Worm (Caenorhabditis elegans) whole organism, L1 larva: Measurements from ENCODE around the gene cyp-13A11.
A peak's percentile ranks its signal among the peaks of the same experiment; 100 is the strongest.

Source experiments
- C16A3.4 ChIP-seq: fragments of 150-350 bp; optimal IDR thresholded peaks from 2 replicates; lab custom pipeline; 2014; ENCODE audit warnings: missing biosample characterization, missing genetic modification characterization
- C34B4.2 ChIP-seq: sonication (generic microtip); optimal IDR thresholded peaks from 2 replicates; lab custom pipeline; 2017; ENCODE audit warnings: mild to moderate bottlenecking, missing genetic modification characterization, missing compliant biosample characterization
- aha-1 ChIP-seq: fragments of 150-350 bp; optimal IDR thresholded peaks from 2 replicates; lab custom pipeline; 2014; ENCODE audit warnings: missing biosample characterization, missing genetic modification characterization
- aly-2 ChIP-seq: fragments of 150-350 bp; optimal IDR thresholded peaks from 2 replicates; lab custom pipeline; 2014; ENCODE audit warnings: missing biosample characterization, missing genetic modification characterization
- blmp-1 ChIP-seq: fragments of 150-350 bp; optimal IDR thresholded peaks from 2 replicates; lab custom pipeline; 2014; ENCODE audit warnings: missing biosample characterization, missing genetic modification characterization
- ceh-8 ChIP-seq: fragments of 200-800 bp; sonication (Bioruptor generic); optimal IDR thresholded peaks from 2 replicates; lab custom pipeline; 2018; ENCODE audit warnings: mild to moderate bottlenecking, missing genetic modification characterization, moderate library complexity, missing compliant biosample characterization
- ceh-82 ChIP-seq, 3 experiments: fragments of 150-350 bp in 1 of 3; sonication (generic microtip) in 2 of 3; optimal IDR thresholded peaks; 2 replicates each; lab custom pipeline; 2014 to 2017; ENCODE audit warnings: missing biosample characterization in 3 of 3, missing genetic modification characterization in 3 of 3
- efl-1 ChIP-seq, 4 experiments: fragments of 150-350 bp; optimal IDR thresholded peaks in 3 of 4; peaks in 1 of 4; 1 replicate in 1 of 4; 2 replicates in 3 of 4; lab custom pipeline; 2014; ENCODE audit warnings: missing biosample characterization in 2 of 4, missing genetic modification characterization in 2 of 4, missing genetic modification reagents in 2 of 4
- egl-27 ChIP-seq, 2 experiments: fragments of 150-350 bp in 1 of 2; sonication (generic microtip); optimal IDR thresholded peaks; 3 replicates each; lab custom pipeline; 2017 to 2018; ENCODE audit warnings: missing biosample characterization in 2 of 2, missing genetic modification characterization in 2 of 2, missing genetic modification reagents in 2 of 2
- elt-2 ChIP-seq: sonication (generic microtip); optimal IDR thresholded peaks from 2 replicates; lab custom pipeline; 2016; ENCODE audit warnings: missing genetic modification characterization, mild to moderate bottlenecking, inconsistent platforms, missing compliant biosample characterization, missing genetic modification reagents
- elt-3 ChIP-seq, 6 experiments: fragments of 150-350 bp in 1 of 6; sonication (generic microtip); optimal IDR thresholded peaks; 2 replicates each; lab custom pipeline; 2017 to 2018; ENCODE audit warnings: missing biosample characterization in 6 of 6, missing genetic modification characterization in 6 of 6, inconsistent platforms in 1 of 6
- fkh-8 ChIP-seq: sonication (generic microtip); optimal IDR thresholded peaks from 2 replicates; lab custom pipeline; 2016; ENCODE audit warnings: mild to moderate bottlenecking, missing genetic modification characterization, missing compliant biosample characterization
- hlh-17 ChIP-seq: fragments of 200-800 bp; sonication (Bioruptor generic); optimal IDR thresholded peaks from 2 replicates; lab custom pipeline; 2018; ENCODE audit warnings: missing genetic modification characterization, mild to moderate bottlenecking, missing compliant biosample characterization, moderate library complexity, borderline replicate concordance
- hlh-4 ChIP-seq: sonication (generic microtip); optimal IDR thresholded peaks from 2 replicates; lab custom pipeline; 2016; ENCODE audit warnings: mild to moderate bottlenecking, missing genetic modification characterization, missing compliant biosample characterization
- jun-1 ChIP-seq: fragments of 150-350 bp; optimal IDR thresholded peaks from 2 replicates; lab custom pipeline; 2014; ENCODE audit warnings: missing biosample characterization, missing genetic modification reagents, missing genetic modification characterization
- lin-35 ChIP-seq, 2 experiments: fragments of 150-350 bp; optimal IDR thresholded peaks; 2 replicates each; lab custom pipeline; 2014; ENCODE audit warnings: missing biosample characterization in 2 of 2, missing genetic modification characterization in 2 of 2, missing genetic modification reagents in 2 of 2
- mef-2 ChIP-seq: fragments of 150-350 bp; optimal IDR thresholded peaks from 2 replicates; lab custom pipeline; 2014; ENCODE audit warnings: missing biosample characterization, missing genetic modification characterization
- mep-1 ChIP-seq: fragments of 150-350 bp; optimal IDR thresholded peaks from 2 replicates; lab custom pipeline; 2014; ENCODE audit warnings: missing biosample characterization, missing genetic modification characterization
- nhr-20 ChIP-seq: sonication (generic microtip); optimal IDR thresholded peaks from 2 replicates; lab custom pipeline; 2016; ENCODE audit warnings: mild to moderate bottlenecking, missing genetic modification characterization, missing compliant biosample characterization
- nhr-47 ChIP-seq: sonication (generic microtip); optimal IDR thresholded peaks from 2 replicates; lab custom pipeline; 2016; ENCODE audit warnings: mild to moderate bottlenecking, missing genetic modification characterization, moderate library complexity, missing compliant biosample characterization
- pax-3 ChIP-seq: fragments of 200-800 bp; sonication (Bioruptor generic); optimal IDR thresholded peaks from 2 replicates; lab custom pipeline; 2018; ENCODE audit warnings: mild to moderate bottlenecking, missing genetic modification characterization, moderate library complexity, missing compliant biosample characterization
- skn-1 ChIP-seq: fragments of 150-350 bp; optimal IDR thresholded peaks from 2 replicates; lab custom pipeline; 2014; ENCODE audit warnings: missing biosample characterization, missing genetic modification characterization
- sox-4 ChIP-seq: sonication (generic microtip); optimal IDR thresholded peaks from 2 replicates; lab custom pipeline; 2016; ENCODE audit warnings: missing genetic modification characterization, missing compliant biosample characterization
- sptf-1 ChIP-seq: fragments of 150-350 bp; optimal IDR thresholded peaks from 2 replicates; lab custom pipeline; 2014; ENCODE audit warnings: missing biosample characterization, missing genetic modification characterization
- sup-37 ChIP-seq: fragments of 200-800 bp; sonication (Bioruptor generic); optimal IDR thresholded peaks from 2 replicates; lab custom pipeline; 2018; ENCODE audit warnings: mild to moderate bottlenecking, missing genetic modification characterization, missing compliant biosample characterization
- tlp-1 ChIP-seq: fragments of 150-350 bp; optimal IDR thresholded peaks from 2 replicates; lab custom pipeline; 2014; ENCODE audit warnings: missing biosample characterization, missing genetic modification characterization
- unc-62 ChIP-seq: fragments of 150-350 bp; optimal IDR thresholded peaks from 2 replicates; lab custom pipeline; 2014; ENCODE audit warnings: missing biosample characterization, missing genetic modification reagents, missing genetic modification characterization
- unc-98 ChIP-seq: fragments of 200-800 bp; sonication (Bioruptor generic); IDR thresholded peaks from 2 replicates; pipeline ENCODE4 v1.3.6; 2022; ENCODE audit warnings: missing genetic modification characterization, missing compliant biosample characterization
- zag-1 ChIP-seq: fragments of 150-350 bp; optimal IDR thresholded peaks from 2 replicates; lab custom pipeline; 2014; ENCODE audit warnings: missing biosample characterization, missing genetic modification characterization
- ztf-4 ChIP-seq: fragments of 150-350 bp; optimal IDR thresholded peaks from 2 replicates; lab custom pipeline; 2014; ENCODE audit warnings: missing biosample characterization, missing genetic modification characterization

Gene cyp-13A11

ce11 chrIII:13019547-13020098, 1.2 kb upstream of the cyp-13A11 start:
- peak; percentile 79 for TF ChIP-seq ceh-8
- TF ChIP-seq unc-98 (GFP tag; lab: Robert Waterston, UW): no peak

DNA sequence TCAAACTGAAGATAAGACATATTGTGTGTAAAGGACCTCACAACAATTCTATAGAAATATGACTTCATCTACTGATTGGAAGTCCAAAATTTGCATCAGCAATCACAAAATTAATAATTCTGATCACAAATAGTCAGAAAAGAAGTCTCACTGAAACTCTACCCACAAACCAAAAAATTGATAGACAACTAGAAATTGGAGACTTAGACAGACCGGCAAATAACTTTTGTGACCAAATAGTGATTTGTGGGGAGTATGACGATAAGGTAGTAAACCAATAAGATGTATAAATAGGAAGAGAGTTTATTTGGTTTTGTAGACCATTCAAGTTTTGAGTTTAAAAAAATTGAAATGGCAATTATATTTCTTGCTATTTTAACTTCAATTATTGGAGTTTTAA, 3.5 kb downstream of the cyp-13A11 start, which contains the start of gene cyp-13A12:
Gene cyp-13A12, plus strand, starts transcription at position 267 of the 400 bp plus-strand sequence.
- TF ChIP-seq C16A3.4 (no peak), elt-2 (peak; percentile 20), lin-35 (GFP tag; optimal IDR thresholded peaks at IDR 0.05; lab: Kevin White, UChicago) (peak in 1 of 2 experiments; percentile 8)

DNA sequence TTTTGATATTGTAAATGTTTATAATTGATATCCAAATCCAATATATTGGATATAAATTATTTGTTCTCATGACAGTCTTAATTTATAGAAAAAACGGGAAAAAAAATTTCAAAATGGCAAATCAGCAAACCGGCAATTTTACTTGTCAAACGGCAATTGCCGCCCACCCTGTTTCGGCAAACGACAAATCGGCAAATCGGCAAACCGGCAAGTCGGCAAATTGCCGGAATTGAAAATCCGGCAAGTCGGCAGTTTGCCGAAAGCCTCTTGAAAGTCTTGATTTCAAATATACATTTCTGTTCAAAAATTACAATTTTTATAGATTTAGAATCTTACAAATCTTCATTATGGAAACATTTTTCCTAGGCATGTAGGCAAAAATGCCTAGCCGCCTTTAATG, 7.1 kb downstream of the cyp-13A11 start:
- TF ChIP-seq efl-1 (optimal IDR thresholded peaks at IDR 0.05; lab: Kevin White, UChicago) (no peak), efl-1 (GFP tag; optimal IDR thresholded peaks at IDR 0.05 in 1 of 2; lab: Kevin White, UChicago) (peak in 1 of 2 experiments; percentile 53), jun-1 (tag; lab: Kevin White, UChicago) (no peak)

- no peak for TF ChIP-seq tlp-1 (tag; lab: Kevin White, UChicago)
- TF ChIP-seq ceh-8: no peak
- TF ChIP-seq nhr-20 (tag; lab: Kevin White, UChicago): no peak
- TF ChIP-seq mep-1: no peak
- no peak for TF ChIP-seq mef-2
- no peak for TF ChIP-seq hlh-4
- no peak for TF ChIP-seq sox-4 (tag; lab: Kevin White, UChicago)
- no peak for TF ChIP-seq hlh-17
- TF ChIP-seq elt-3 (tag; optimal IDR thresholded peaks at IDR 0.05; lab: Kevin White, UChicago): no peak
- no peak for TF ChIP-seq sup-37 (GFP tag; lab: Kevin White, UChicago)
- TF ChIP-seq skn-1 (tag; lab: Kevin White, UChicago): no peak
- TF ChIP-seq blmp-1 (tag; lab: Kevin White, UChicago): no peak
- TF ChIP-seq C16A3.4: no peak
- TF ChIP-seq, all 84 proteins: peak for 0
Measured at ce11 chrIII:13029608-13030007, 8.8 kb downstream of the cyp-13A11 start, which contains the start of gene F14F7.4. Gene F14F7.4 (minus strand): TSS chrIII:13029708.

DNA sequence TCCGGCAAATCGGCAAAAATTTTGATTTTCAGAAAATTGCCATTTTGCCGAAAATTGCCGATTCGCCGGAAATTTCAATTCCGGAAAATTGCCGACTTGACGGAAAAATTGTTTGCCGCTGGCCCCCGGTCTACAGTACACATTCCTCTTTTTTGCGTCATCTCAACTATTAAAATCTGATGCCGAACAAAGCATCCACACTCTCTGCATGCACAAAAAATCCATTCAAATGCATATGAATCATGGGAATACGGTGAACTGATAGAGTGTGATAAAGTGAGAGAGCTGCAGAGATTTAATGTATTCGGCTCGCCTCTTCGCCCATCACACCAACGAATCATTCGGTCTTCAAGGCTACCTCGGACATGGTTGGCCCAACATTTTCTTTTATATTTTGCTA, 9.7 kb downstream of the cyp-13A11 start, which contains the start of gene F14F7.7:
Gene F14F7.7, plus strand, starts transcription at position 354 of the 400 bp plus-strand sequence.
- TF ChIP-seq efl-1 (optimal IDR thresholded peaks at IDR 0.05; lab: Kevin White, UChicago) (no peak), efl-1 (GFP tag; optimal IDR thresholded peaks at IDR 0.05 in 1 of 2; lab: Kevin White, UChicago) (peak in 1 of 2 experiments; percentile 22), blmp-1 (tag; lab: Kevin White, UChicago) (no peak), unc-98 (GFP tag; lab: Robert Waterston, UW) (no peak), unc-62 (GFP tag; lab: Kevin White, UChicago) (no peak)
- TF ChIP-seq, all 84 proteins: peak for 1

DNA sequence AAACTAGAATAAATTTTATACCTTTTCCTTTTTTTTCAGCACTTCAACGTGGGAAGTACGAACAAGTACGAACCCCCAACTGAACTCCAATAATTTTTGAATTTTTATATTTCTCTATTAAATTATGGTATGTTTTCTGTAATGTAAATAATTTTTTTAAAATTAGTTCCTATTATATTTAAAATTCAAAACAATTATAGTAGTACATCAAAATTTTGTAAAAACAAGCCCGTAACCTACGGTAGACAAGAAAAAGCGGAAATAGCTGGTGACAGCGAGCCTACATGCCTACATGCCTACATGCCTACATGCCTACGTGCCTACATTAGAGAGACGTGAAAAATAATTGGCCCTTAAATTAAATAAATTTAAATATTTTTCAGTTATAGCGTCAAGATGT, 10.9 kb downstream of the cyp-13A11 start, which contains the start of gene F14F7.5:
Gene F14F7.5, plus strand, starts transcription at position 301 of the 400 bp plus-strand sequence.
- TF ChIP-seq sptf-1 (tag; lab: Kevin White, UChicago) (no peak), egl-27 (tag; optimal IDR thresholded peaks at IDR 0.05; lab: Kevin White, UChicago) (no peak), ceh-82 (tag; optimal IDR thresholded peaks at IDR 0.05; lab: Kevin White, UChicago) (no peak), fkh-8 (tag; lab: Kevin White, UChicago) (no peak), aha-1 (tag; lab: Kevin White, UChicago) (no peak), ztf-4 (tag; lab: Kevin White, UChicago) (no peak), nhr-47 (tag; lab: Kevin White, UChicago) (no peak), C34B4.2 (tag; lab: Kevin White, UChicago) (no peak), pax-3 (tag; lab: Kevin White, UChicago) (no peak), aly-2 (tag; lab: Kevin White, UChicago) (no peak), zag-1 (tag; lab: Kevin White, UChicago) (no peak)
